Worm (Caenorhabditis elegans): ENCODE results near the gene Y54G2A.11.
A peak's percentile ranks its signal among the peaks of the same experiment; 100 is the strongest.

DNA sequence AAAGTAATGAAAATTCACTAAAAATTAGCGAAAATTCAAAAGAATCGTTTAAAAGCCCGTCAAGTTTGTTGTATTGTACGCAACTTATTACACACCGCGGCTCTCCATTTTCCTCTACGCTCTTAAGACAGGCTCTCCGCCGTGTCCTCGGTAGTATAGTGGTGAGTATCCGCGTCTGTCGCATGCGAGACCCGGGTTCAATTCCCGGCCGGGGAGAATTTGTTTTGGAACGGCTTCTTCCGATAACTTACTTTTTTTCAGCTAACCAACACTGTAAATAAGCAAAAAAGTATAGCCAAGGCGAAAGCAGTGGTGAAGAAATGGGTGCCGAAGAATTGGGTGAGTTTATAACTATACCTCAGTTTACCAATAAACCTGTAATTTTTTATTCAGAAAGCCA, 30.6 kb upstream of the Y54G2A.11 start:
- TF ChIP-seq nhr-237 (tag; optimal IDR thresholded peaks at IDR 0.05) (no peak), zfp-3 (GFP tag; conservative IDR thresholded peaks at IDR 0.05) (no peak), daf-12 (tag; optimal IDR thresholded peaks at IDR 0.05) (no peak), unc-62 (GFP tag; optimal IDR thresholded peaks at IDR 0.05 in 1 of 2) (no peak), unc-62 (tag; optimal IDR thresholded peaks at IDR 0.05) (no peak), nhr-76 (tag; optimal IDR thresholded peaks at IDR 0.05) (no peak), lin-1 (GFP tag; IDR thresholded peaks at IDR 0.05) (no peak), lin-13 (GFP tag; optimal IDR thresholded peaks at IDR 0.05) (peak; percentile 3), ZK546.5 (tag; optimal IDR thresholded peaks at IDR 0.05) (no peak), nhr-11 (tag; optimal IDR thresholded peaks at IDR 0.05) (no peak), Y105C5A.15 (GFP tag; IDR thresholded peaks at IDR 0.05) (no peak), vab-7 (GFP tag; IDR thresholded peaks at IDR 0.05) (peak; percentile 86), nhr-28 (tag; optimal IDR thresholded peaks at IDR 0.05) (no peak), tag-97 (GFP tag; IDR thresholded peaks at IDR 0.05) (no peak)
